Fruit fly (Drosophila melanogaster): ENCODE results near the gene Tengl2.

Tengl2 gene

dm6 chr2L:2221649-2222150 lies 17.5 kb downstream of the Tengl2 start (continued):
- TF ChIP-seq CG4424 (GFP tag; optimal IDR thresholded peaks at IDR 0.05) (peak; percentile 92), her (GFP tag; optimal IDR thresholded peaks at IDR 0.05) (peak; percentile 90), jigr1 (GFP tag; IDR thresholded peaks at IDR 0.05) (peak; percentile 90), ci (GFP tag; IDR thresholded peaks at IDR 0.05) (peak; percentile 99), inv (GFP tag; IDR thresholded peaks at IDR 0.05; ENCODE audit: partially characterized antibody) (no peak), nerfin-2 (GFP tag; IDR thresholded peaks at IDR 0.05; ENCODE audit: partially characterized antibody) (no peak), dm (GFP tag; optimal IDR thresholded peaks at IDR 0.05) (peak; percentile 86), Aef1 (GFP tag; IDR thresholded peaks at IDR 0.05) (peak; percentile 97), CG6175 (GFP tag; IDR thresholded peaks at IDR 0.05) (peak; percentile 96), repo (GFP tag; optimal IDR thresholded peaks at IDR 0.05) (peak; percentile 88), CG5953 (GFP tag; IDR thresholded peaks at IDR 0.05) (peak; percentile 96), klu (GFP tag; IDR thresholded peaks at IDR 0.05) (peak; percentile 95), fd96Cb (tag; optimal IDR thresholded peaks at IDR 0.05) (peak; percentile 93), sob (GFP tag; IDR thresholded peaks at IDR 0.05) (peak; percentile 99), mirr (GFP tag; optimal IDR thresholded peaks at IDR 0.05) (peak; percentile 94), CG14860 (GFP tag; IDR thresholded peaks at IDR 0.05; ENCODE audit: partially characterized antibody) (no peak), CG9727 (GFP tag; optimal IDR thresholded peaks at IDR 0.05) (peak; percentile 97), esg (GFP tag; conservative IDR thresholded peaks at IDR 0.05) (peak; percentile 97), org-1 (GFP tag; optimal IDR thresholded peaks at IDR 0.05) (peak; percentile 96), exex (tag; optimal IDR thresholded peaks at IDR 0.05) (peak; percentile 81), sisA (GFP tag; IDR thresholded peaks at IDR 0.05) (peak; percentile 97), CG4854 (GFP tag; optimal IDR thresholded peaks at IDR 0.05) (peak; percentile 91), Pdp1 (GFP tag; optimal IDR thresholded peaks at IDR 0.05) (peak; percentile 94 to 96), stc (GFP tag; IDR thresholded peaks at IDR 0.05) (peak; percentile 96), CG13287 (GFP tag; IDR thresholded peaks at IDR 0.05; ENCODE audit: partially characterized antibody) (peak; percentile 31; the same call in 1 of the 2 replicates), ato (GFP tag; IDR thresholded peaks at IDR 0.05; ENCODE audit: partially characterized antibody) (no peak), Lhr (GFP tag; optimal IDR thresholded peaks at IDR 0.05) (peak; percentile 84), ro (GFP tag; IDR thresholded peaks at IDR 0.05) (peak; percentile 94), Rfx (GFP tag; IDR thresholded peaks at IDR 0.05) (peak; percentile 99), Hmx (GFP tag; optimal IDR thresholded peaks at IDR 0.05) (peak; percentile 78), dimm (GFP tag; IDR thresholded peaks at IDR 0.05) (peak; percentile 94), NK7.1 (GFP tag; optimal IDR thresholded peaks at IDR 0.05) (peak; percentile 89), oc (tag; optimal IDR thresholded peaks at IDR 0.05) (peak; percentile 93), Dek (tag; optimal IDR thresholded peaks at IDR 0.05) (peak; percentile 98), psq (GFP tag; optimal IDR thresholded peaks at IDR 0.05) (peak; percentile 91), Ssrp (tag; optimal IDR thresholded peaks at IDR 0.05) (peak; percentile 91), CG6254 (GFP tag; optimal IDR thresholded peaks at IDR 0.05) (peak; percentile 80), Ptx1 (GFP tag; IDR thresholded peaks at IDR 0.05) (peak; percentile 99), rib (GFP tag; IDR thresholded peaks at IDR 0.05) (peak; percentile 99), CG13894 (tag; optimal IDR thresholded peaks at IDR 0.05) (peak; percentile 94), CG31365 (tag; optimal IDR thresholded peaks at IDR 0.05) (peak; percentile 86), nmo (GFP tag; optimal IDR thresholded peaks at IDR 0.05) (peak; percentile 95), ftz-f1 (GFP tag; optimal IDR thresholded peaks at IDR 0.05) (peak; percentile 68), tgo (GFP tag; IDR thresholded peaks at IDR 0.05) (peak; percentile 98), Oli (tag; optimal IDR thresholded peaks at IDR 0.05) (peak; percentile 96), Rx (GFP tag; IDR thresholded peaks at IDR 0.05) (peak; percentile 96), CG16863 (GFP tag; optimal IDR thresholded peaks at IDR 0.05) (peak; percentile 92), Spps (tag; optimal IDR thresholded peaks at IDR 0.05) (peak; percentile 85), grau (tag; optimal IDR thresholded peaks at IDR 0.05) (peak; percentile 95), emc (GFP tag; optimal IDR thresholded peaks at IDR 0.05) (peak; percentile 91), GATAe (GFP tag; conservative IDR thresholded peaks at IDR 0.05) (peak; percentile 84)
